Worm (Caenorhabditis elegans) whole organism, L1 larva: ENCODE data around the gene ZK686.1.

ENCODE experiments used
- C04F5.9 ChIP-seq: sonication (generic microtip); optimal IDR thresholded peaks from 2 replicates; lab custom pipeline; 2016; ENCODE audit warnings: missing genetic modification characterization, missing compliant biosample characterization
- C16A3.4 ChIP-seq: fragments of 150-350 bp; optimal IDR thresholded peaks from 2 replicates; lab custom pipeline; 2014; ENCODE audit warnings: missing biosample characterization, missing genetic modification characterization
- C34B4.2 ChIP-seq: sonication (generic microtip); optimal IDR thresholded peaks from 2 replicates; lab custom pipeline; 2017; ENCODE audit warnings: mild to moderate bottlenecking, missing genetic modification characterization, missing compliant biosample characterization
- aha-1 ChIP-seq: fragments of 150-350 bp; optimal IDR thresholded peaks from 2 replicates; lab custom pipeline; 2014; ENCODE audit warnings: missing biosample characterization, missing genetic modification characterization
- blmp-1 ChIP-seq: fragments of 150-350 bp; optimal IDR thresholded peaks from 2 replicates; lab custom pipeline; 2014; ENCODE audit warnings: missing biosample characterization, missing genetic modification characterization
- ceh-63 ChIP-seq: fragments of 200-800 bp; sonication (Bioruptor generic); optimal IDR thresholded peaks from 2 replicates; lab custom pipeline; 2018; ENCODE audit warnings: mild to moderate bottlenecking, missing genetic modification characterization, missing compliant biosample characterization
- ces-1 ChIP-seq: fragments of 150-350 bp; optimal IDR thresholded peaks from 2 replicates; lab custom pipeline; 2014; ENCODE audit warnings: missing biosample characterization, missing genetic modification reagents, missing genetic modification characterization
- dpl-1 ChIP-seq, 3 experiments: fragments of 150-350 bp in 2 of 3; sonication (generic microtip) in 1 of 3; optimal IDR thresholded peaks; 2 replicates each; lab custom pipeline; 2014 to 2017; ENCODE audit warnings: missing biosample characterization in 3 of 3, missing genetic modification characterization in 3 of 3, missing genetic modification reagents in 3 of 3
- efl-1 ChIP-seq, 4 experiments: fragments of 150-350 bp; optimal IDR thresholded peaks in 3 of 4; peaks in 1 of 4; 1 replicate in 1 of 4; 2 replicates in 3 of 4; lab custom pipeline; 2014; ENCODE audit warnings: missing biosample characterization in 2 of 4, missing genetic modification characterization in 2 of 4, missing genetic modification reagents in 2 of 4
- efl-3 ChIP-seq: fragments of 200-800 bp; sonication (Bioruptor generic); optimal IDR thresholded peaks from 2 replicates; lab custom pipeline; 2018; ENCODE audit warnings: mild to moderate bottlenecking, missing genetic modification characterization, missing compliant biosample characterization
- egl-27 ChIP-seq, 2 experiments: fragments of 150-350 bp in 1 of 2; sonication (generic microtip); optimal IDR thresholded peaks; 3 replicates each; lab custom pipeline; 2017 to 2018; ENCODE audit warnings: missing biosample characterization in 2 of 2, missing genetic modification characterization in 2 of 2, missing genetic modification reagents in 2 of 2
- elt-2 ChIP-seq: sonication (generic microtip); optimal IDR thresholded peaks from 2 replicates; lab custom pipeline; 2016; ENCODE audit warnings: missing genetic modification characterization, mild to moderate bottlenecking, inconsistent platforms, missing compliant biosample characterization, missing genetic modification reagents
- fkh-8 ChIP-seq: sonication (generic microtip); optimal IDR thresholded peaks from 2 replicates; lab custom pipeline; 2016; ENCODE audit warnings: mild to moderate bottlenecking, missing genetic modification characterization, missing compliant biosample characterization
- isw-1 ChIP-seq: fragments of 200-800 bp; sonication (Bioruptor generic); IDR thresholded peaks from 2 replicates; pipeline ENCODE4 v1.3.6; 2022; ENCODE audit warnings: missing genetic modification characterization, missing compliant biosample characterization
- lin-14 ChIP-seq: fragments of 200-800 bp; sonication (Bioruptor generic); optimal IDR thresholded peaks from 2 replicates; lab custom pipeline; 2018; ENCODE audit warnings: mild to moderate bottlenecking, missing genetic modification characterization, moderate library complexity, missing compliant biosample characterization
- lin-15B ChIP-seq: fragments of 150-350 bp; sonication (generic microtip); optimal IDR thresholded peaks from 3 replicates; lab custom pipeline; 2014; ENCODE audit warnings: missing biosample characterization, missing genetic modification characterization
- lin-35 ChIP-seq, 2 experiments: fragments of 150-350 bp; optimal IDR thresholded peaks; 2 replicates each; lab custom pipeline; 2014; ENCODE audit warnings: missing biosample characterization in 2 of 2, missing genetic modification characterization in 2 of 2, missing genetic modification reagents in 2 of 2
- lsy-2 ChIP-seq, 2 experiments: fragments of 150-350 bp; optimal IDR thresholded peaks; 2 replicates each; lab custom pipeline; 2014; ENCODE audit warnings: missing biosample characterization in 2 of 2, missing genetic modification characterization in 2 of 2
- mdl-1 ChIP-seq, 2 experiments: fragments of 150-350 bp; optimal IDR thresholded peaks; 2 replicates each; lab custom pipeline; 2014 to 2017; ENCODE audit warnings: missing biosample characterization in 2 of 2, missing genetic modification characterization in 2 of 2, inconsistent platforms in 1 of 2
- mef-2 ChIP-seq: fragments of 150-350 bp; optimal IDR thresholded peaks from 2 replicates; lab custom pipeline; 2014; ENCODE audit warnings: missing biosample characterization, missing genetic modification characterization
- mep-1 ChIP-seq: fragments of 150-350 bp; optimal IDR thresholded peaks from 2 replicates; lab custom pipeline; 2014; ENCODE audit warnings: missing biosample characterization, missing genetic modification characterization
- nhr-19 ChIP-seq: fragments of 200-800 bp; sonication (Bioruptor generic); conservative IDR thresholded peaks from 2 replicates; pipeline ENCODE4 v1.3.6; 2022; ENCODE audit warnings: missing genetic modification characterization, missing compliant biosample characterization
- nhr-20 ChIP-seq: sonication (generic microtip); optimal IDR thresholded peaks from 2 replicates; lab custom pipeline; 2016; ENCODE audit warnings: mild to moderate bottlenecking, missing genetic modification characterization, missing compliant biosample characterization
- nhr-237 ChIP-seq: fragments of 150-350 bp; optimal IDR thresholded peaks from 2 replicates; lab custom pipeline; 2014; ENCODE audit warnings: missing biosample characterization, missing genetic modification characterization
- nhr-28 ChIP-seq: fragments of 150-350 bp; optimal IDR thresholded peaks from 2 replicates; lab custom pipeline; 2014; ENCODE audit warnings: missing biosample characterization, missing genetic modification characterization
- nhr-76 ChIP-seq: sonication (generic microtip); optimal IDR thresholded peaks from 2 replicates; lab custom pipeline; 2017; ENCODE audit warnings: missing biosample characterization, missing genetic modification characterization
- nhr-85 ChIP-seq: sonication (generic microtip); peaks from one replicate; lab custom pipeline; 2016; ENCODE audit warnings: missing genetic modification characterization, inconsistent platforms, missing compliant biosample characterization
- nhr-90 ChIP-seq: sonication (generic microtip); optimal IDR thresholded peaks from 2 replicates; lab custom pipeline; 2016; ENCODE audit warnings: mild to moderate bottlenecking, missing genetic modification characterization, missing compliant biosample characterization; ENCODE audit not compliant: poor library complexity
- pax-3 ChIP-seq: fragments of 200-800 bp; sonication (Bioruptor generic); optimal IDR thresholded peaks from 2 replicates; lab custom pipeline; 2018; ENCODE audit warnings: mild to moderate bottlenecking, missing genetic modification characterization, moderate library complexity, missing compliant biosample characterization
- rnt-1 ChIP-seq: sonication (generic microtip); optimal IDR thresholded peaks from 2 replicates; lab custom pipeline; 2016; ENCODE audit warnings: mild to moderate bottlenecking, missing genetic modification characterization, moderate library complexity, missing compliant biosample characterization
- skn-1 ChIP-seq: fragments of 150-350 bp; optimal IDR thresholded peaks from 2 replicates; lab custom pipeline; 2014; ENCODE audit warnings: missing biosample characterization, missing genetic modification characterization
- snu-23 ChIP-seq: sonication (generic microtip); optimal IDR thresholded peaks from 2 replicates; lab custom pipeline; 2016; ENCODE audit warnings: missing genetic modification characterization, missing compliant biosample characterization
- sptf-1 ChIP-seq: fragments of 150-350 bp; optimal IDR thresholded peaks from 2 replicates; lab custom pipeline; 2014; ENCODE audit warnings: missing biosample characterization, missing genetic modification characterization
- tbx-2 ChIP-seq: sonication (generic microtip); optimal IDR thresholded peaks from 2 replicates; lab custom pipeline; 2016; ENCODE audit warnings: missing genetic modification characterization, missing compliant biosample characterization
- unc-130 ChIP-seq: fragments of 150-350 bp; optimal IDR thresholded peaks from 2 replicates; lab custom pipeline; 2017; ENCODE audit warnings: missing biosample characterization, missing genetic modification characterization, inconsistent platforms
- unc-30 ChIP-seq: sonication (generic microtip); optimal IDR thresholded peaks from 2 replicates; lab custom pipeline; 2017; ENCODE audit warnings: missing biosample characterization, missing genetic modification characterization
- zip-4 ChIP-seq: fragments of 200-800 bp; sonication (Bioruptor generic); optimal IDR thresholded peaks from 2 replicates; lab custom pipeline; 2018; ENCODE audit warnings: mild to moderate bottlenecking, missing genetic modification characterization, moderate library complexity, missing compliant biosample characterization
- ztf-11 ChIP-seq, 2 experiments: sonication (generic microtip); optimal IDR thresholded peaks; 2 replicates each; lab custom pipeline; 2016 to 2017; ENCODE audit warnings: missing genetic modification characterization in 2 of 2, missing biosample characterization in 1 of 2, missing compliant biosample characterization in 1 of 2

ZK686.1 gene

ce11 chrIII:7729534-7730061 is 43.3 kb upstream of the ZK686.1 start, which contains the start of gene ZK112.4 (continued):
- TF ChIP-seq nhr-28 (no peak), egl-27 (tag; optimal IDR thresholded peaks at IDR 0.05; lab: Kevin White, UChicago) (peak in 1 of 2 experiments; percentile 39)

ce11 chrIII:7730331-7730730 is 42.6 kb upstream of the ZK686.1 start:
- no peak for TF ChIP-seq sptf-1
- TF ChIP-seq ces-1 (GFP tag; lab: Kevin White, UChicago), result no peak
- TF ChIP-seq rnt-1 (tag; lab: Kevin White, UChicago), result no peak
- no peak for TF ChIP-seq unc-30
- TF ChIP-seq lin-35 (GFP tag; optimal IDR thresholded peaks at IDR 0.05; lab: Kevin White, UChicago), result no peak
- peak in 1 of 2 experiments; percentile 4 for TF ChIP-seq mdl-1 (tag; optimal IDR thresholded peaks at IDR 0.05; lab: Kevin White, UChicago)
- peak; percentile 6 for TF ChIP-seq mep-1 (tag; lab: Kevin White, UChicago)
- TF ChIP-seq lin-15B, result no peak
- TF ChIP-seq tbx-2 (tag; lab: Kevin White, UChicago), result no peak
- peak; percentile 36 for TF ChIP-seq elt-2 (tag; lab: Kevin White, UChicago)
- TF ChIP-seq efl-1 (optimal IDR thresholded peaks at IDR 0.05; lab: Kevin White, UChicago), result no peak
- TF ChIP-seq efl-1 (GFP tag; optimal IDR thresholded peaks at IDR 0.05 in 1 of 2; lab: Kevin White, UChicago), result peak in 1 of 2 experiments; percentile 85
- no peak for TF ChIP-seq nhr-237 (tag; lab: Kevin White, UChicago)
- no peak for TF ChIP-seq egl-27 (tag; optimal IDR thresholded peaks at IDR 0.05; lab: Kevin White, UChicago)
- no peak for TF ChIP-seq dpl-1 (GFP tag; optimal IDR thresholded peaks at IDR 0.05; lab: Kevin White, UChicago)
- TF ChIP-seq pax-3 (tag; lab: Kevin White, UChicago), result no peak
- no peak for TF ChIP-seq C04F5.9 (tag; lab: Kevin White, UChicago)
- no peak for TF ChIP-seq zip-4 (GFP tag; lab: Kevin White, UChicago)

- no peak for TF ChIP-seq C16A3.4 (tag; lab: Kevin White, UChicago)
- TF ChIP-seq ceh-63, result no peak
- TF ChIP-seq nhr-19 (GFP tag; lab: Robert Waterston, UW), result no peak
- no peak for TF ChIP-seq efl-1 (optimal IDR thresholded peaks at IDR 0.05; lab: Kevin White, UChicago)
- peak in 1 of 2 experiments; percentile 65 for TF ChIP-seq efl-1 (GFP tag; optimal IDR thresholded peaks at IDR 0.05 in 1 of 2; lab: Kevin White, UChicago)
- TF ChIP-seq ces-1 (GFP tag; lab: Kevin White, UChicago), result no peak
- TF ChIP-seq nhr-85 (tag; lab: Kevin White, UChicago), result peak; percentile 53
- TF ChIP-seq aha-1, result no peak
- TF ChIP-seq C34B4.2 (tag; lab: Kevin White, UChicago), result no peak
- TF ChIP-seq nhr-90, result no peak
- TF ChIP-seq skn-1 (tag; lab: Kevin White, UChicago), result no peak
- TF ChIP-seq nhr-76 (tag; lab: Kevin White, UChicago), result no peak
- no peak for TF ChIP-seq isw-1 (GFP tag; lab: Robert Waterston, UW)
- TF ChIP-seq snu-23, result peak; percentile 7
- no peak for TF ChIP-seq unc-130 (tag; lab: Kevin White, UChicago)
- no peak for TF ChIP-seq pax-3 (tag; lab: Kevin White, UChicago)
- TF ChIP-seq efl-3 (GFP tag; lab: Kevin White, UChicago), result no peak
- TF ChIP-seq fkh-8 (tag; lab: Kevin White, UChicago), result no peak
- peak; percentile 54 for TF ChIP-seq lin-14
Measured at ce11 chrIII:7731085-7731484, 41.8 kb upstream of the ZK686.1 start.

ce11 chrIII:7733563-7733962 is 39.4 kb upstream of the ZK686.1 start:
- peak; percentile 83 for TF ChIP-seq nhr-85 (tag; lab: Kevin White, UChicago)
- TF ChIP-seq lin-14, result peak; percentile 43
- peak; percentile 49 for TF ChIP-seq blmp-1 (tag; lab: Kevin White, UChicago)
- peak in 1 of 2 experiments; percentile 10 for TF ChIP-seq lsy-2 (tag; optimal IDR thresholded peaks at IDR 0.05; lab: Kevin White, UChicago)
- TF ChIP-seq lin-15B, result no peak
- TF ChIP-seq nhr-20 (tag; lab: Kevin White, UChicago), result no peak
- TF ChIP-seq ztf-11 (tag; optimal IDR thresholded peaks at IDR 0.05; lab: Kevin White, UChicago), result peak in 1 of 2 experiments; percentile 9
- no peak for TF ChIP-seq mef-2 (tag; lab: Kevin White, UChicago)
- no peak for TF ChIP-seq dpl-1 (GFP tag; optimal IDR thresholded peaks at IDR 0.05; lab: Kevin White, UChicago)
